Worm (Caenorhabditis elegans): ENCODE measurements around the gene R13A5.10.

ce11 chrIII:7614530-7614929 is 31.7 kb upstream of the R13A5.10 start, which contains the start of gene T04A6.2:
- TF ChIP-seq unc-62 (GFP tag; optimal IDR thresholded peaks at IDR 0.05 in 1 of 2) (no peak), unc-62 (tag; optimal IDR thresholded peaks at IDR 0.05) (no peak), madf-9 (GFP tag; conservative IDR thresholded peaks at IDR 0.05) (no peak), arid-1 (GFP tag; conservative IDR thresholded peaks at IDR 0.05) (no peak), pha-4 (GFP tag; IDR thresholded peaks at IDR 0.05) (no peak), pha-4 (tag; optimal IDR thresholded peaks at IDR 0.05) (no peak), snpc-4 (tag; optimal IDR thresholded peaks at IDR 0.05) (no peak), nhr-28 (tag; optimal IDR thresholded peaks at IDR 0.05) (no peak), Y5F2A.4 (GFP tag; optimal IDR thresholded peaks at IDR 0.05) (no peak), hif-1 (tag; optimal IDR thresholded peaks at IDR 0.05) (no peak)

Data from whole organism, L4 larva.